Fruit fly (Drosophila melanogaster) whole organism, wandering third instar larva: ENCODE measurements around the gene CG14054.

ENCODE experiments used
- dmrt93B ChIP-seq: fragments of 200-800 bp; sonication (Bioruptor generic); optimal IDR thresholded peaks from 2 replicates; lab custom pipeline; 2018; ENCODE audit warnings: missing biosample characterization, mild to moderate bottlenecking, missing genetic modification characterization
- foxo ChIP-seq, 2 experiments: fragments of 200-800 bp; sonication (Bioruptor generic); optimal IDR thresholded peaks; 2 replicates in 1 of 2; 3 replicates in 1 of 2; lab custom pipeline; 2016 to 2017; ENCODE audit warnings: missing biosample characterization in 2 of 2, missing genetic modification characterization in 2 of 2
- pan ChIP-seq: fragments of >200 bp; optimal IDR thresholded peaks from 2 replicates; lab custom pipeline; 2017
- psq ChIP-seq: fragments of 200-800 bp; sonication (Bioruptor generic); optimal IDR thresholded peaks from 3 replicates; lab custom pipeline; 2017; ENCODE audit warnings: missing biosample characterization, mild to moderate bottlenecking, missing genetic modification characterization, moderate library complexity
- sage ChIP-seq: fragments of 200-800 bp; sonication (Bioruptor generic); optimal IDR thresholded peaks from 2 replicates; lab custom pipeline; 2016; ENCODE audit warnings: missing biosample characterization, mild to moderate bottlenecking, missing genetic modification characterization

DNA sequence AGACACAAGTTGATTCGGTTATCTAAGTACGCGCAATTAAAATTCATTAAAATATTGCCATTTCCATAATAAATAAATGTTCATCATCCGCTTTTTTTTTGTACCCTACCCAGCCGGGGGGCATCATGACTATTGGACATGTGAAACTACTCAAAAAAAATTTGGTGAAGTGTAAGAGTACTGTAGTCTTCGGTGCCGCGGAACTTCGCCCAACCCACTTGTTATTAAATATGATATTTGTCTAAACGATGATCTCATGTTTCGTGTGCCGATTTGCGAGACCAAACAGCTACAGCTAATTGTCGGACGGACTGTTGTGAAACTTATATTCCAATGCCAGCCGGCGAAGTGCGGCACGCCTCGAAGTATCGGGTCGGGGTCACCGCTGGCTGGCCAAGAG lies 22.6 kb upstream of the CG14054 start:
- TF ChIP-seq foxo (GFP tag; optimal IDR thresholded peaks at IDR 0.05; lab: Kevin White, UChicago) (no peak), pan (lab: Kevin White, UChicago) (no peak), sage (GFP tag; lab: Kevin White, UChicago) (no peak), psq (GFP tag; lab: Kevin White, UChicago) (no peak), dmrt93B (GFP tag; lab: Kevin White, UChicago) (no peak)
